Worm (Caenorhabditis elegans) whole organism, L2 larva: ENCODE measurements around the gene ZK84.5.

Source experiments
- ZK546.5 ChIP-seq: sonication (generic microtip); optimal IDR thresholded peaks from 2 replicates; lab custom pipeline; 2017; ENCODE audit warnings: missing biosample characterization, missing genetic modification characterization
- aly-2 ChIP-seq: fragments of 150-350 bp; optimal IDR thresholded peaks from 2 replicates; lab custom pipeline; 2014; ENCODE audit warnings: missing biosample characterization, missing genetic modification characterization
- blmp-1 ChIP-seq: sonication (generic microtip); optimal IDR thresholded peaks from 2 replicates; lab custom pipeline; 2017; ENCODE audit warnings: missing genetic modification characterization, mild to moderate bottlenecking, missing compliant biosample characterization, antibody characterized with exemption, moderate library complexity; ENCODE audit not compliant: insufficient read depth
- ceh-82 ChIP-seq: fragments of 150-350 bp; optimal IDR thresholded peaks from 2 replicates; lab custom pipeline; 2014; ENCODE audit warnings: missing biosample characterization, missing genetic modification characterization
- gmeb-1 ChIP-seq: fragments of 150-350 bp; optimal IDR thresholded peaks from 2 replicates; lab custom pipeline; 2014; ENCODE audit warnings: missing biosample characterization, missing genetic modification characterization
- nhr-12 ChIP-seq: fragments of 150-350 bp; optimal IDR thresholded peaks from 2 replicates; lab custom pipeline; 2014; ENCODE audit warnings: missing biosample characterization, missing genetic modification characterization
- nhr-23 ChIP-seq: fragments of 150-350 bp; optimal IDR thresholded peaks from 2 replicates; lab custom pipeline; 2014; ENCODE audit warnings: missing biosample characterization, missing genetic modification reagents, missing genetic modification characterization
- nhr-237 ChIP-seq: fragments of 150-350 bp; optimal IDR thresholded peaks from 2 replicates; lab custom pipeline; 2014; ENCODE audit warnings: missing biosample characterization, missing genetic modification characterization
- unc-39 ChIP-seq: fragments of 150-350 bp; optimal IDR thresholded peaks from 2 replicates; lab custom pipeline; 2014; ENCODE audit warnings: missing biosample characterization, missing genetic modification characterization
- ztf-11 ChIP-seq: sonication (generic microtip); optimal IDR thresholded peaks from 2 replicates; lab custom pipeline; 2017; ENCODE audit warnings: missing biosample characterization, missing genetic modification characterization

- TF ChIP-seq blmp-1 (tag; lab: Kevin White, UChicago) (no peak), nhr-237 (tag; lab: Kevin White, UChicago) (no peak), gmeb-1 (tag; lab: Kevin White, UChicago) (no peak), aly-2 (tag; lab: Kevin White, UChicago) (no peak), ZK546.5 (tag; lab: Kevin White, UChicago) (no peak), nhr-12 (tag; lab: Kevin White, UChicago) (no peak), ceh-82 (no peak), nhr-23 (tag; lab: Kevin White, UChicago) (no peak), ztf-11 (no peak), unc-39 (tag; lab: Kevin White, UChicago) (no peak)
Observed at ce11 chrII:5997257-5997656, 19.1 kb downstream of the ZK84.5 start, which contains the start of gene ins-5.
